Worm (Caenorhabditis elegans) whole organism, young adult: ENCODE measurements around the gene cyp-34A6.

Source experiments
- B0261.1 ChIP-seq: sonication (generic microtip); optimal IDR thresholded peaks from 2 replicates; lab custom pipeline; 2016; ENCODE audit warnings: mild to moderate bottlenecking, missing genetic modification characterization, moderate library complexity, missing compliant biosample characterization
- atf-7 ChIP-seq: sonication (generic microtip); optimal IDR thresholded peaks from 2 replicates; lab custom pipeline; 2017; ENCODE audit warnings: mild to moderate bottlenecking, missing genetic modification characterization, missing compliant biosample characterization
- ccch-3 ChIP-seq: fragments of 200-800 bp; sonication (Bioruptor generic); optimal IDR thresholded peaks from 2 replicates; lab custom pipeline; 2018; ENCODE audit warnings: mild to moderate bottlenecking, missing genetic modification characterization, missing compliant biosample characterization
- hlh-12 ChIP-seq: sonication (generic microtip); optimal IDR thresholded peaks from 2 replicates; lab custom pipeline; 2016; ENCODE audit warnings: missing genetic modification characterization, missing compliant biosample characterization

DNA sequence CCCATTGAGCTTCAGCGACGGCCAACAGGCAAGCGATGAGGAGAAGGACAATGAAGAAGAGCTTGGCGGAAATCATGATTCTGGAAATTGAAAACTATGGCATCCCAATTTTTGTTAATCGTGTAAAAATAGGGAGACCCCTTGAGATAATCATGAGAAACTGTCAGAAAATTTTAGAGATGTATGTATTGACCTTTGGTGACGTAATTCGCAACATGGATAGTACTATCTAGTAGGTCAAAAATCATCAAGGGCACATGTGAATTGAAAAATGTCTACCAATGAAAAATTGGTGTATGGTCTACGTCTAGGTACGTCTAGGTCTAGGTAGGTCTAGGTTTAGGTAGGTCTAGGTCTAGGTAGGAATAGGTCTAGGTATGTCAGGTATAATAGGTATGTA lies 17.9 kb upstream of the cyp-34A6 start, which contains the start of gene nlp-34:
- no peak for TF ChIP-seq hlh-12 (tag; lab: Kevin White, UChicago)
- TF ChIP-seq ccch-3 (GFP tag; lab: Kevin White, UChicago): no peak
- no peak for TF ChIP-seq atf-7
- TF ChIP-seq B0261.1 (tag; lab: Kevin White, UChicago): no peak
